Worm (Caenorhabditis elegans) whole organism, midembryonic: ENCODE data around the gene srdh-1.

Experiments used
- T22C8.4 ChIP-seq: fragments of 200-800 bp; sonication (Bioruptor generic); IDR thresholded peaks from 2 replicates; pipeline ENCODE4 v1.3.6; 2022; ENCODE audit warnings: missing genetic modification characterization, missing compliant biosample characterization
- cog-1 ChIP-seq: sonication (generic microtip); optimal IDR thresholded peaks from 2 replicates; lab custom pipeline; 2016; ENCODE audit warnings: missing genetic modification characterization, missing compliant biosample characterization
- flt-1 ChIP-seq: fragments of 200-800 bp; sonication (Bioruptor generic); IDR thresholded peaks from 2 replicates; pipeline ENCODE4 v1.3.6; 2022; ENCODE audit warnings: missing genetic modification characterization, missing compliant biosample characterization
- klf-2 ChIP-seq: fragments of 200-800 bp; sonication (Bioruptor generic); conservative IDR thresholded peaks from 2 replicates; pipeline ENCODE4 v1.3.6; 2022; ENCODE audit warnings: missing genetic modification reagents, missing genetic modification characterization, missing compliant biosample characterization
- med-1 ChIP-seq: sonication (generic microtip); optimal IDR thresholded peaks from 2 replicates; lab custom pipeline; 2017; ENCODE audit warnings: missing genetic modification characterization, mild to moderate bottlenecking, missing compliant biosample characterization, antibody characterized with exemption, missing genetic modification reagents; ENCODE audit not compliant: insufficient read depth
- ref-1 ChIP-seq: fragments of 200-800 bp; sonication (Bioruptor generic); conservative IDR thresholded peaks from 2 replicates; pipeline ENCODE4 v1.3.6; 2022; ENCODE audit warnings: missing genetic modification reagents, missing genetic modification characterization, missing compliant biosample characterization
- tab-1 ChIP-seq: fragments of 200-800 bp; sonication (Bioruptor generic); IDR thresholded peaks from 2 replicates; pipeline ENCODE4 v1.3.6; 2022; ENCODE audit warnings: missing genetic modification characterization, missing compliant biosample characterization
- ztf-23 ChIP-seq: fragments of 200-800 bp; sonication (Bioruptor generic); IDR thresholded peaks from 2 replicates; pipeline ENCODE4 v1.3.6; 2022; ENCODE audit warnings: missing genetic modification reagents, missing genetic modification characterization, missing compliant biosample characterization
- ztf-29 ChIP-seq: fragments of 200-800 bp; sonication (Bioruptor generic); IDR thresholded peaks from 2 replicates; pipeline ENCODE4 v1.3.6; 2022; ENCODE audit warnings: missing genetic modification reagents, missing genetic modification characterization, missing compliant biosample characterization

srdh-1 gene

ce11 chrII:8259674-8260073 lies 4.8 kb upstream of the srdh-1 start:
- TF ChIP-seq klf-2 (GFP tag; lab: Robert Waterston, UW) (no peak), T22C8.4 (no peak), cog-1 (tag; lab: Kevin White, UChicago) (no peak), ztf-29 (GFP tag; lab: Robert Waterston, UW) (no peak), ztf-23 (no peak), tab-1 (GFP tag; lab: Robert Waterston, UW) (no peak), med-1 (GFP tag; lab: Kevin White, UChicago) (no peak), flt-1 (GFP tag; lab: Robert Waterston, UW) (no peak), ref-1 (GFP tag; lab: Robert Waterston, UW) (no peak)

ce11 chrII:8263562-8263961 lies 899 bp upstream of the srdh-1 start:
- TF ChIP-seq flt-1 (GFP tag; lab: Robert Waterston, UW) = no peak
- TF ChIP-seq ztf-29 (GFP tag; lab: Robert Waterston, UW) = no peak
- TF ChIP-seq med-1 (GFP tag; lab: Kevin White, UChicago) = no peak
- no peak for TF ChIP-seq tab-1 (GFP tag; lab: Robert Waterston, UW)
- no peak for TF ChIP-seq klf-2 (GFP tag; lab: Robert Waterston, UW)
- TF ChIP-seq ref-1 (GFP tag; lab: Robert Waterston, UW) = no peak
- TF ChIP-seq cog-1 (tag; lab: Kevin White, UChicago) = no peak
- TF ChIP-seq T22C8.4 = no peak
- TF ChIP-seq ztf-23 = no peak

DNA sequence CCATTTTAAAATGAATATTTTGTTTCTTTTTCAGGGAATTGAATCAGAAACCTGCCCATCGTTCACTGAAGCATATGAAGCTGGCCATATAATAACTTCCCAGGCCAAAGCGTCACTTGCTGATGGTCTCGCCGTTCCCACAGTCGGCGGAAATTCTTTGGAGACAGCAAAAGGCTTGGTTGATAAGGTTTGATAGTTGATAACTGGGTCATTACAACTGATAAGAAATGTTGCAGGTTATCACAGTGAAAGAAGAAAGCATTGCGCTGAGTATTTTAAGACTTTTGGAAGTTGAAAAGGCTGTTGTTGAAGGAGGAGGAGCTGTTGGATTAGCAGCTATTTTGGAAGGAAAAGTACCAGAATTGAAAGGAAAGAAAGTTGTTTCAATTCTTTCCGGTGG lies 2.1 kb downstream of the srdh-1 start:
- TF ChIP-seq ztf-29 (GFP tag; lab: Robert Waterston, UW) (no peak), klf-2 (GFP tag; lab: Robert Waterston, UW) (no peak), T22C8.4 (no peak), tab-1 (GFP tag; lab: Robert Waterston, UW) (no peak), flt-1 (GFP tag; lab: Robert Waterston, UW) (no peak), ztf-23 (no peak), ref-1 (GFP tag; lab: Robert Waterston, UW) (no peak), cog-1 (tag; lab: Kevin White, UChicago) (no peak), med-1 (GFP tag; lab: Kevin White, UChicago) (no peak)

DNA sequence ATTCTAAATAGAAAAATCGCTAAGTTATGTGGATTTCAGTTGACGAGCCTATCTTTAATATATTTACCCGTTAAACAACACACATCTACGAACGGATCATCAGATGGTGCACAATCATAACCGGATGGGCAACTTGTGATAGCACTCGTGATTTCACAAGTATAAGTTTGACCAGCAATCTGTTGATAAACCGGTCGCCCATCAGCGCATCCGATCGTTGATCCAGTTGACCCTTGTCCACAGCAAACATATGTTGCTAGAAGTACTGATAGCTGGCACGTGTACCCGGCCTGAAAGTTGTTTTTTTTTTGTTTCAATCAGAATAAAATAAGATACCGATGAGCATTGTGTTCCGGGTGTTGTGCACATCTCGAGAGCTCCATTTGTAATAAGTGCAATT lies 3.2 kb downstream of the srdh-1 start:
- no peak for TF ChIP-seq cog-1 (tag; lab: Kevin White, UChicago)
- no peak for TF ChIP-seq klf-2 (GFP tag; lab: Robert Waterston, UW)
- no peak for TF ChIP-seq ztf-29 (GFP tag; lab: Robert Waterston, UW)
- TF ChIP-seq ztf-23 = no peak
- no peak for TF ChIP-seq flt-1 (GFP tag; lab: Robert Waterston, UW)
- no peak for TF ChIP-seq T22C8.4
- TF ChIP-seq tab-1 (GFP tag; lab: Robert Waterston, UW) = no peak
- TF ChIP-seq med-1 (GFP tag; lab: Kevin White, UChicago) = no peak
- TF ChIP-seq ref-1 (GFP tag; lab: Robert Waterston, UW) = no peak

DNA sequence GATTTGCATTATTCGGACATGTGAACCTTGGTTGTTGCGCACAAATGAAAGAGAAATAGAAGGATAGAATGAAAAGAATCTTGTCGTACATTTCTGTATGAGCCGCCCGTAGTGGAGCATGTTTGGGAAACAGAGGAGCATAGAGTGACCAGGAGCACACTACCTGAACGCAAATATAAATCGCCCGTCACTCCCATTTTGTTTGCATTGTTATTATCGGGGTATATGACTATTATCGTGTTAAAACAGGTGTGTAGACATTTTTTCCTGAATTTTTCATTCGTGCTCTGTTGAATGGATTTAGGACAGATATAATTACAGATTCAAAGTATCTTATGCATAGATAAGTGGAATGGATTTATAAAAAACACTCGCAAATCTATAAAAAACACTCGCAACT lies 4.9 kb downstream of the srdh-1 start, which contains the start of gene K01C8.2:
Gene K01C8.2, minus strand, starts transcription at position 101 of the 400 bp plus-strand sequence.
- TF ChIP-seq flt-1 (GFP tag; lab: Robert Waterston, UW) (no peak), ztf-23 (no peak), cog-1 (tag; lab: Kevin White, UChicago) (no peak), med-1 (GFP tag; lab: Kevin White, UChicago) (no peak), tab-1 (GFP tag; lab: Robert Waterston, UW) (no peak), ref-1 (GFP tag; lab: Robert Waterston, UW) (no peak), T22C8.4 (no peak), klf-2 (GFP tag; lab: Robert Waterston, UW) (no peak), ztf-29 (GFP tag; lab: Robert Waterston, UW) (no peak)

DNA sequence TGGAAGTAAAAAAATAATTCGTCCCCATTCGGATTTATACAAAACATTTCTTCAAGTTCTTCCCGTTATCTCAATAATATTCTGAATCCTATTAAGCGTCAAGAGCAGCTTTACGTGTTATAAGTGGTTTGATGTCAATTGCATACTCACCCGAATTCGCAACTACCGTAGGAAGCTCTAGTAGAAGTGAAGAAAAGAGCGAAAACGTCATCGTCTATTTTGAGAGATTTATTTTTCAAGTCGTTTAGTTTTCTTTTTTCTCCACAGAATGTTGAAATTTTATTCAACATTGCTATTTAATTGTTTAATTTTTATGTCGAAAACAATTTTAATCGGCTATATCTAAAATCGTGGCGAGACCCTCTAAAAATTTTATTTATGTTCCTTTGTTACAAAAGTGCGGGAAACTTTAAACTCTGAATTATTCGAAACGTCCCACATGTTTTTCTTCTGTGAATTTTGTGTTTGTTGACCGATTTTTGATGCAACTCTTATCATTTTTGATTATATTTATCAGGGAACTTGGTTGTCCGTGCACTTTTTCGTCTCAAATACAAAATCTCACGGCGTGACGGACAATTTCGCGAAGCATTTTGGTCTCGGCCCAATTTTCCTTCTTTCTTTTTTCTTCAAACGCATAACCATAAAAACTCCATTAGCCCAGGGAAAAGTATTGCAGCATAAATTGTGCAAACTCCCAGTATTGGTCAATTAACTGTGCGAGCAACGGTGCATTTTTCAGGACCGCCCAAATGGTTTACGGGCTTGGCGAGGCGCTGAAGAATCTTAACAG lies 5.6 kb downstream of the srdh-1 start, which contains the start of gene tdc-1:
Gene tdc-1, plus strand, starts transcription at position 743 of the 793 bp plus-strand sequence.
- TF ChIP-seq ztf-23 = no peak

DNA sequence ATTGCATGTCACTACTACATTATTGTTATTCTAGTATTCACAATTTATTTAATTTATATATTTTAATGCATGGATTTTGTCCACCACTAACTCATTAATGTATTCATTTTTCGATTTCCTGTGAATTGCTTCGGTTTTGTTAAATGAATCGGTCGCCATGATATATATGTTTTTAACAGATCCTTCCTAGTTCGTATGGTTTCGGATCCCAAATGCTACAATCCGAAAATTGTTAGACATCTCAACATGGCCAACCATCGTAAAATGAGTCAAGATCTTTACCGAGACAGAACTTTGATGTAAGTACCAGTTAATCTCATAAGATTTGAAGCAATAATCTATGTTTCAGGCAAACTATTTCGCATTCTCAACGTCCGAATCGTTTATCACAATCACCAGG lies 8.6 kb downstream of the srdh-1 start:
- TF ChIP-seq klf-2 (GFP tag; lab: Robert Waterston, UW) = no peak
- TF ChIP-seq med-1 (GFP tag; lab: Kevin White, UChicago) = no peak
- no peak for TF ChIP-seq ref-1 (GFP tag; lab: Robert Waterston, UW)
- no peak for TF ChIP-seq ztf-23

DNA sequence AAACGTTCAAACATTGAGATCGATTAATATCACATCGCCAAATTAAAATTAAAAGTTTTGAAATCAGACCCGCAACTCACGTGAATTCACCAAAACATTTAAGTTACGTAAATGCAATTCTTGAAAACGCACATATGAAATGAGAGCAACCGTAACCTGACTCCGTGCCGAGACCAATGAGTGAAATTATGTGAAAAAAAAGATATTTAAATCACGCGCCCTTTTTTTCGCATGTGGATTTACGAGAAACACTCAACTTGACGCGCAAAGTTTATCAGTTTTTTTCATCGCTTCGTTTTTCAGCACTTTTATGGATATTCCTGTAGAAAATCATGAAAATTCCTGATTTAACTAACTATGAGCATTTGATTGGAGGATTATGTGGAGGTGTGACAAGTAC lies 11.6 kb downstream of the srdh-1 start, which contains the start of the genes gei-14 and slc-25A32:
Gene gei-14, minus strand, starts transcription at position 175 of the 400 bp plus-strand sequence.
Gene slc-25A32, plus strand, starts transcription at position 242 of the 400 bp plus-strand sequence.
- TF ChIP-seq med-1 (GFP tag; lab: Kevin White, UChicago) (no peak), flt-1 (GFP tag; lab: Robert Waterston, UW) (no peak)

- TF ChIP-seq med-1 (GFP tag; lab: Kevin White, UChicago) = no peak
- TF ChIP-seq klf-2 (GFP tag; lab: Robert Waterston, UW) = no peak
- no peak for TF ChIP-seq ztf-29 (GFP tag; lab: Robert Waterston, UW)
- no peak for TF ChIP-seq cog-1 (tag; lab: Kevin White, UChicago)
- TF ChIP-seq ref-1 (GFP tag; lab: Robert Waterston, UW) = no peak
- TF ChIP-seq T22C8.4 = no peak
- no peak for TF ChIP-seq flt-1 (GFP tag; lab: Robert Waterston, UW)
- no peak for TF ChIP-seq ztf-23
- TF ChIP-seq tab-1 (GFP tag; lab: Robert Waterston, UW) = no peak
Observed at ce11 chrII:8278415-8278814, 14.0 kb downstream of the srdh-1 start, which contains the start of the genes mrpl-10 and clec-142. Gene mrpl-10 (minus strand): TSS chrII:8278515. Gene clec-142 (plus strand): TSS chrII:8278678.
